Worm (Caenorhabditis elegans): Measurements from ENCODE around the gene K01A12.4.

ce11 chrX:8604160-8604559 is 6.5 kb upstream of the K01A12.4 start:
- TF ChIP-seq snpc-4 (tag; optimal IDR thresholded peaks at IDR 0.05) (no peak), nhr-67 (tag; optimal IDR thresholded peaks at IDR 0.05) (no peak), jun-1 (tag; optimal IDR thresholded peaks at IDR 0.05) (no peak), skn-1 (tag; optimal IDR thresholded peaks at IDR 0.05) (no peak), elt-1 (tag; optimal IDR thresholded peaks at IDR 0.05) (no peak), pha-4 (tag; optimal IDR thresholded peaks at IDR 0.05) (no peak), sea-2 (GFP tag; optimal IDR thresholded peaks at IDR 0.05) (no peak), zag-1 (tag; optimal IDR thresholded peaks at IDR 0.05) (no peak)
